Fruit fly (Drosophila melanogaster): ENCODE results near the gene bdl.

The bdl gene

dm6 chr2L:4332962-4333757 lies 8.8 kb downstream of the bdl start (continued):
- TF ChIP-seq pan (optimal IDR thresholded peaks at IDR 0.05): no peak
- peak in 1 of 2 experiments; percentile 89 for TF ChIP-seq pan (GFP tag; optimal IDR thresholded peaks at IDR 0.05 in 1 of 2, IDR thresholded peaks at IDR 0.05 in 1 of 2)
- peak; percentile 92 for TF ChIP-seq her (GFP tag; optimal IDR thresholded peaks at IDR 0.05)
- peak; percentile 74 for TF ChIP-seq CG15269 (tag; optimal IDR thresholded peaks at IDR 0.05)
- peak; percentile 66 for TF ChIP-seq CG6813 (GFP tag; optimal IDR thresholded peaks at IDR 0.05)
- TF ChIP-seq vvl (GFP tag; IDR thresholded peaks at IDR 0.05): peak; percentile 90
- peak; percentile 74 for TF ChIP-seq tin (GFP tag; optimal IDR thresholded peaks at IDR 0.05)
- peak; percentile 64 for TF ChIP-seq sd (tag; optimal IDR thresholded peaks at IDR 0.05)
- TF ChIP-seq CG7271 (tag; optimal IDR thresholded peaks at IDR 0.05): no peak
- TF ChIP-seq CG9817 (tag; optimal IDR thresholded peaks at IDR 0.05): peak; percentile 78
- 0 out of 2 replicates have a peak, but pooled peaks have one; percentile 37 for TF ChIP-seq CG11085 (GFP tag; IDR thresholded peaks at IDR 0.05)
- peak; percentile 85 for TF ChIP-seq CG6689 (GFP tag; IDR thresholded peaks at IDR 0.05)
- TF ChIP-seq CG10321 (GFP tag; IDR thresholded peaks at IDR 0.05): peak; percentile 45; the same call in 1 of the 2 replicates
- TF ChIP-seq CG9876 (GFP tag; optimal IDR thresholded peaks at IDR 0.05): peak; percentile 57
- peak; percentile 81 for TF ChIP-seq pb (GFP tag; optimal IDR thresholded peaks at IDR 0.05)
- peak; percentile 83 for TF ChIP-seq CG11504 (tag; optimal IDR thresholded peaks at IDR 0.05)
- TF ChIP-seq fd3F (GFP tag; optimal IDR thresholded peaks at IDR 0.05): peak; percentile 69
- TF ChIP-seq CG4730 (GFP tag; IDR thresholded peaks at IDR 0.05): peak; percentile 78
- no peak for TF ChIP-seq Sin3A (optimal IDR thresholded peaks at IDR 0.05)
- peak; percentile 83 for TF ChIP-seq CG14441 (GFP tag; IDR thresholded peaks at IDR 0.05)
- TF ChIP-seq CG3281 (GFP tag; optimal IDR thresholded peaks at IDR 0.05): peak; percentile 87
- peak; percentile 67 for TF ChIP-seq sqz (GFP tag; optimal IDR thresholded peaks at IDR 0.05)
- peak; percentile 78 to 79 for TF ChIP-seq Pdp1 (GFP tag; optimal IDR thresholded peaks at IDR 0.05)
- TF ChIP-seq CG7786 (GFP tag; optimal IDR thresholded peaks at IDR 0.05): peak; percentile 61
- TF ChIP-seq Neu2 (GFP tag; optimal IDR thresholded peaks at IDR 0.05; ENCODE audit: borderline replicate concordance): peak; percentile 3
- peak; percentile 84 for TF ChIP-seq CG14050 (GFP tag; IDR thresholded peaks at IDR 0.05)
- peak; percentile 71 for TF ChIP-seq en (GFP tag; optimal IDR thresholded peaks at IDR 0.05)
- peak; percentile 64 for TF ChIP-seq bowl (GFP tag; IDR thresholded peaks at IDR 0.05)
- TF ChIP-seq crp (GFP tag; optimal IDR thresholded peaks at IDR 0.05): peak; percentile 6 to 87
- TF ChIP-seq stwl (tag; optimal IDR thresholded peaks at IDR 0.05): no peak
- TF ChIP-seq fd102C (GFP tag; optimal IDR thresholded peaks at IDR 0.05): no peak
- no peak for TF ChIP-seq eve (GFP tag; optimal IDR thresholded peaks at IDR 0.05)
- TF ChIP-seq CG1529 (GFP tag; optimal IDR thresholded peaks at IDR 0.05): peak; percentile 39
- peak; percentile 80 for TF ChIP-seq nau (GFP tag; optimal IDR thresholded peaks at IDR 0.05)
- TF ChIP-seq ind (GFP tag; optimal IDR thresholded peaks at IDR 0.05): peak; percentile 81
- peak; percentile 63 for TF ChIP-seq CG2875 (GFP tag; optimal IDR thresholded peaks at IDR 0.05)
- no peak for TF ChIP-seq cad (GFP tag; optimal IDR thresholded peaks at IDR 0.05)
- peak; percentile 87 for TF ChIP-seq CG14014 (GFP tag; IDR thresholded peaks at IDR 0.05)
- peak; percentile 82 for TF ChIP-seq oc (tag; optimal IDR thresholded peaks at IDR 0.05)
- TF ChIP-seq CG17186 (GFP tag; optimal IDR thresholded peaks at IDR 0.05): no peak
- TF ChIP-seq pzg (GFP tag; optimal IDR thresholded peaks at IDR 0.05): no peak
- TF ChIP-seq Oli (tag; optimal IDR thresholded peaks at IDR 0.05): peak; percentile 84
- TF ChIP-seq CG31224 (GFP tag; IDR thresholded peaks at IDR 0.05): peak; percentile 76
- TF ChIP-seq CG4707 (GFP tag; optimal IDR thresholded peaks at IDR 0.05): no peak
- TF ChIP-seq CG6791 (GFP tag; IDR thresholded peaks at IDR 0.05; ENCODE audit: partially characterized antibody): no peak
- TF ChIP-seq ERR (GFP tag; optimal IDR thresholded peaks at IDR 0.05): peak; percentile 79
- TF ChIP-seq az2 (GFP tag; optimal IDR thresholded peaks at IDR 0.05): peak; percentile 69
- TF ChIP-seq CG6175 (GFP tag; IDR thresholded peaks at IDR 0.05): peak; percentile 85
- TF ChIP-seq Ptx1 (GFP tag; IDR thresholded peaks at IDR 0.05): peak; percentile 84

Data from whole organism, embryonic.